Worm (Caenorhabditis elegans) whole organism, late embryonic: Measurements from ENCODE around the gene ZK596.2.

ENCODE experiments used
- C08G9.2 ChIP-seq: sonication (generic microtip); optimal IDR thresholded peaks from 2 replicates; lab custom pipeline; 2016; ENCODE audit warnings: mild to moderate bottlenecking, missing genetic modification characterization, moderate library complexity, missing compliant biosample characterization
- C38D4.7 ChIP-seq: fragments of 200-800 bp; sonication (Bioruptor generic); optimal IDR thresholded peaks from 2 replicates; lab custom pipeline; 2018; ENCODE audit warnings: mild to moderate bottlenecking, missing genetic modification characterization, moderate library complexity, missing compliant biosample characterization
- F13H6.1 ChIP-seq: sonication (generic microtip); optimal IDR thresholded peaks from 2 replicates; lab custom pipeline; 2016; ENCODE audit warnings: missing genetic modification characterization, missing compliant biosample characterization
- K02D7.2 ChIP-seq: sonication (generic microtip); optimal IDR thresholded peaks from 2 replicates; lab custom pipeline; 2017; ENCODE audit warnings: mild to moderate bottlenecking, missing genetic modification characterization, missing compliant biosample characterization
- K09A11.1 ChIP-seq: sonication (generic microtip); optimal IDR thresholded peaks from 2 replicates; lab custom pipeline; 2017; ENCODE audit warnings: antibody characterized with exemption, mild to moderate bottlenecking, missing genetic modification characterization, missing compliant biosample characterization; ENCODE audit not compliant: insufficient read depth
- Y22D7AL.16 ChIP-seq: sonication (generic microtip); optimal IDR thresholded peaks from 2 replicates; lab custom pipeline; 2016; ENCODE audit warnings: missing genetic modification characterization, missing compliant biosample characterization
- ahr-1 ChIP-seq: sonication (generic microtip); optimal IDR thresholded peaks from 2 replicates; lab custom pipeline; 2016; ENCODE audit warnings: missing genetic modification characterization, missing compliant biosample characterization
- ceh-14 ChIP-seq: sonication (generic microtip); optimal IDR thresholded peaks from 2 replicates; lab custom pipeline; 2016; ENCODE audit warnings: missing genotype, missing genetic modification characterization, missing compliant biosample characterization
- ceh-18 ChIP-seq: sonication (generic microtip); optimal IDR thresholded peaks from 2 replicates; lab custom pipeline; 2016; ENCODE audit warnings: missing genetic modification characterization, missing compliant biosample characterization
- ceh-19 ChIP-seq: fragments of 200-800 bp; sonication (Bioruptor generic); optimal IDR thresholded peaks from 2 replicates; lab custom pipeline; 2018; ENCODE audit warnings: mild to moderate bottlenecking, missing genetic modification characterization, missing compliant biosample characterization
- ceh-22 ChIP-seq: sonication (generic microtip); optimal IDR thresholded peaks from 2 replicates; lab custom pipeline; 2017; ENCODE audit warnings: missing biosample characterization, missing genetic modification characterization
- ceh-24 ChIP-seq: sonication (generic microtip); optimal IDR thresholded peaks from 2 replicates; lab custom pipeline; 2016; ENCODE audit warnings: mild to moderate bottlenecking, missing genetic modification characterization, missing compliant biosample characterization
- ceh-30 ChIP-seq: fragments of 150-350 bp; optimal IDR thresholded peaks from 2 replicates; lab custom pipeline; 2014; ENCODE audit warnings: missing biosample characterization, missing genetic modification characterization
- ceh-31 ChIP-seq: sonication (generic microtip); optimal IDR thresholded peaks from 2 replicates; lab custom pipeline; 2016; ENCODE audit warnings: missing genetic modification characterization, missing compliant biosample characterization
- ceh-45 ChIP-seq: fragments of 200-800 bp; sonication (Bioruptor generic); IDR thresholded peaks from 2 replicates; pipeline ENCODE4 v1.3.6; 2022; ENCODE audit warnings: missing genetic modification reagents, missing genetic modification characterization, missing compliant biosample characterization
- ceh-48 ChIP-seq: sonication (generic microtip); optimal IDR thresholded peaks from 2 replicates; lab custom pipeline; 2016; ENCODE audit warnings: missing genetic modification characterization, inconsistent platforms, missing compliant biosample characterization
- ceh-6 ChIP-seq: fragments of 200-800 bp; sonication (Bioruptor generic); optimal IDR thresholded peaks from 2 replicates; lab custom pipeline; 2018; ENCODE audit warnings: mild to moderate bottlenecking, missing genetic modification characterization, missing compliant biosample characterization
- dmd-4 ChIP-seq: sonication (generic microtip); optimal IDR thresholded peaks from 2 replicates; lab custom pipeline; 2016; ENCODE audit warnings: borderline replicate concordance, missing genetic modification characterization, missing compliant biosample characterization
- elt-2 ChIP-seq: sonication (generic microtip); optimal IDR thresholded peaks from 2 replicates; lab custom pipeline; 2016; ENCODE audit warnings: missing genetic modification reagents, missing genetic modification characterization, missing compliant biosample characterization
- eyg-1 ChIP-seq: sonication (generic microtip); optimal IDR thresholded peaks from 2 replicates; lab custom pipeline; 2016; ENCODE audit warnings: missing genotype, missing genetic modification characterization, missing compliant biosample characterization
- fax-1 ChIP-seq: sonication (generic microtip); optimal IDR thresholded peaks from 2 replicates; lab custom pipeline; 2016; ENCODE audit warnings: missing genotype, missing genetic modification characterization, missing compliant biosample characterization
- hlh-13 ChIP-seq: fragments of 200-800 bp; sonication (Bioruptor generic); optimal IDR thresholded peaks from 2 replicates; lab custom pipeline; 2018; ENCODE audit warnings: mild to moderate bottlenecking, missing genetic modification characterization, missing compliant biosample characterization
- hlh-30 ChIP-seq: sonication (generic microtip); optimal IDR thresholded peaks from 2 replicates; lab custom pipeline; 2017; ENCODE audit warnings: antibody characterized with exemption, missing genetic modification characterization, missing compliant biosample characterization; ENCODE audit not compliant: insufficient read depth
- lin-11 ChIP-seq: fragments of 200-800 bp; sonication (Bioruptor generic); optimal IDR thresholded peaks from 2 replicates; lab custom pipeline; 2018; ENCODE audit warnings: mild to moderate bottlenecking, missing genetic modification characterization, missing compliant biosample characterization
- madf-2 ChIP-seq: sonication (generic microtip); optimal IDR thresholded peaks from 2 replicates; lab custom pipeline; 2017; ENCODE audit warnings: missing genetic modification characterization, missing compliant biosample characterization
- mec-3 ChIP-seq: sonication (generic microtip); optimal IDR thresholded peaks from 2 replicates; lab custom pipeline; 2016; ENCODE audit warnings: borderline replicate concordance, missing genetic modification characterization, missing compliant biosample characterization
- nhr-232 ChIP-seq: sonication (generic microtip); optimal IDR thresholded peaks from 2 replicates; lab custom pipeline; 2016; ENCODE audit warnings: missing genetic modification characterization, missing compliant biosample characterization
- npax-4 ChIP-seq: sonication (generic microtip); optimal IDR thresholded peaks from 2 replicates; lab custom pipeline; 2016; ENCODE audit warnings: missing genetic modification characterization, missing compliant biosample characterization
- odd-2 ChIP-seq: sonication (generic microtip); optimal IDR thresholded peaks from 2 replicates; lab custom pipeline; 2017; ENCODE audit warnings: antibody characterized with exemption, mild to moderate bottlenecking, missing genetic modification characterization, missing compliant biosample characterization
- pat-9 ChIP-seq: fragments of 200-800 bp; sonication (Bioruptor generic); optimal IDR thresholded peaks from 2 replicates; lab custom pipeline; 2018; ENCODE audit warnings: mild to moderate bottlenecking, missing genetic modification characterization, moderate library complexity, missing compliant biosample characterization
- pax-1 ChIP-seq: fragments of 150-350 bp; optimal IDR thresholded peaks from 2 replicates; lab custom pipeline; 2014; ENCODE audit warnings: missing biosample characterization, missing genetic modification characterization
- pha-4 ChIP-seq: fragments of 150-350 bp; optimal IDR thresholded peaks from 2 replicates; lab custom pipeline; 2018; ENCODE audit warnings: missing biosample characterization, missing genetic modification reagents, missing genetic modification characterization
- pqm-1 ChIP-seq: sonication (generic microtip); optimal IDR thresholded peaks from 2 replicates; lab custom pipeline; 2016; ENCODE audit warnings: missing genetic modification characterization, missing compliant biosample characterization
- pros-1 ChIP-seq: fragments of 150-350 bp; optimal IDR thresholded peaks from 2 replicates; lab custom pipeline; 2014; ENCODE audit warnings: missing biosample characterization, missing genetic modification reagents, missing genetic modification characterization
- rnt-1 ChIP-seq: sonication (generic microtip); optimal IDR thresholded peaks from 2 replicates; lab custom pipeline; 2016; ENCODE audit warnings: missing genetic modification characterization, missing compliant biosample characterization
- sox-2 ChIP-seq: fragments of 200-800 bp; sonication (Bioruptor generic); IDR thresholded peaks from 2 replicates; pipeline ENCODE4 v1.3.6; 2022; ENCODE audit warnings: missing genetic modification reagents, missing genetic modification characterization, missing compliant biosample characterization
- tbx-7 ChIP-seq: sonication (generic microtip); optimal IDR thresholded peaks from 2 replicates; lab custom pipeline; 2016; ENCODE audit warnings: missing genotype, missing genetic modification characterization, missing compliant biosample characterization
- ttx-3 ChIP-seq: sonication (generic microtip); optimal IDR thresholded peaks from 2 replicates; lab custom pipeline; 2016; ENCODE audit warnings: missing genetic modification reagents, missing genetic modification characterization, missing compliant biosample characterization
- unc-3 ChIP-seq, 2 experiments: fragments of 200-800 bp in 1 of 2; sonication (Bioruptor generic) in 1 of 2; sonication (generic microtip) in 1 of 2; conservative IDR thresholded peaks in 1 of 2; optimal IDR thresholded peaks in 1 of 2; 2 replicates each; pipeline versions ENCODE4 v1.3.6 to Lab custom; 2016 to 2022; ENCODE audit warnings: missing compliant biosample characterization in 2 of 2, missing genetic modification characterization in 2 of 2, missing genetic modification reagents in 1 of 2
- unc-42 ChIP-seq: sonication (generic microtip); optimal IDR thresholded peaks from 2 replicates; lab custom pipeline; 2016; ENCODE audit warnings: missing genotype, missing genetic modification characterization, missing compliant biosample characterization
- ztf-16 ChIP-seq: sonication (generic microtip); optimal IDR thresholded peaks from 2 replicates; lab custom pipeline; 2017; ENCODE audit warnings: missing genetic modification characterization, missing compliant biosample characterization

Gene ZK596.2

DNA sequence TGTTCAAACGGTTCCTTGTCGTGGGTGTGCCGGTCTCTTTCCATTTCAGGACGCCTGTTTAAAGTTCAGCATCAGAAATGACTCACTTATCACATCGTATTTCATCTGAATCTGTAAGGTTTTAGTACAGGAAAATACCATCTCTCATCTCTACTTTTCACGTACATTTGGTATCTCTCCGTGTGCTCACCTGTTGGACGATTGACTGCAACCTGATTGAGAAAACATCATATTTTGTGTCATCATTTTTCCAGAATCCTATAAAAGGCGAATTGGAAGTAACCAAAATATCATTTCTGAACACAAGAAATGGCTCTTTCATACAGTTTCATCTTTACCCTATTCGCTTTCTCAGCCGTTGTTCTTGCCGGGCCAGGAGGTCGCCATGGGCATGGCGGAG lies 9.0 kb downstream of the ZK596.2 start, which contains the start of gene srlf-30:
srlf-30 (plus strand) TSS at position 301 of the 400 bp plus-strand sequence.
- TF ChIP-seq ceh-19 (GFP tag; lab: Kevin White, UChicago): no peak
- no peak for TF ChIP-seq odd-2
- no peak for TF ChIP-seq pha-4 (tag; lab: Kevin White, UChicago)
- TF ChIP-seq ztf-16 (tag; lab: Kevin White, UChicago): no peak
- TF ChIP-seq K09A11.1 (tag; lab: Kevin White, UChicago): no peak
- no peak for TF ChIP-seq nhr-232 (tag; lab: Kevin White, UChicago)
- no peak for TF ChIP-seq pqm-1
- TF ChIP-seq elt-2: no peak
- TF ChIP-seq sox-2: no peak
- no peak for TF ChIP-seq tbx-7 (tag; lab: Kevin White, UChicago)
- TF ChIP-seq ceh-18 (tag; lab: Kevin White, UChicago): no peak
- TF ChIP-seq F13H6.1 (tag; lab: Kevin White, UChicago): no peak

DNA sequence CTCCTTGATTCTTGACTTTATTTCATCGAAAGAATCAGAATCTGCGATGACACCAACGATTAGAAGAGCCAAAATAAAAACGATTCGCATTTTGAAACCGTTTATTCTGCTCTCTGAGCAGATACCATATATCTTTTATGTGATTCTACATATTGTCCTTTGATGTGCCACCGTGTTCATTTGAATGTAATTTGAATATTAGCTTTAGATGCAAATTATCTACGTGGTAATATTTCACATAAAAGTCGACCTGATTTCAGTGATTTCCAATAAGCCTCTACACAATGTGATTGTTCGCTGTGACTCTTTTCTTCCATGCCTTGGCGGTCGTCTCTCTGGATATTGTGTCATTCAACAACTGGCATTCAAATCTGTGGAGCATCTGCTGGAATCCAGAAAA lies 10.0 kb downstream of the ZK596.2 start, which contains the start of the genes F13E9.9 and F13E9.19:
F13E9.9 (minus strand) TSS at position 101 of the 400 bp plus-strand sequence.
F13E9.19 (plus strand) TSS at position 316 of the 400 bp plus-strand sequence.
- TF ChIP-seq K02D7.2 (tag; lab: Kevin White, UChicago) (no peak), unc-42 (tag; lab: Kevin White, UChicago) (no peak), eyg-1 (tag; lab: Kevin White, UChicago) (no peak), ceh-48 (tag; lab: Kevin White, UChicago) (no peak), hlh-30 (tag; lab: Kevin White, UChicago) (no peak), unc-3 (GFP tag; conservative IDR thresholded peaks at IDR 0.05; lab: Robert Waterston, UW) (no peak), unc-3 (tag; optimal IDR thresholded peaks at IDR 0.05; lab: Kevin White, UChicago) (no peak), ceh-6 (no peak), ceh-24 (tag; lab: Kevin White, UChicago) (no peak), madf-2 (tag; lab: Kevin White, UChicago) (no peak), C38D4.7 (GFP tag; lab: Kevin White, UChicago) (no peak), C08G9.2 (tag; lab: Kevin White, UChicago) (no peak), mec-3 (tag; lab: Kevin White, UChicago) (no peak)

DNA sequence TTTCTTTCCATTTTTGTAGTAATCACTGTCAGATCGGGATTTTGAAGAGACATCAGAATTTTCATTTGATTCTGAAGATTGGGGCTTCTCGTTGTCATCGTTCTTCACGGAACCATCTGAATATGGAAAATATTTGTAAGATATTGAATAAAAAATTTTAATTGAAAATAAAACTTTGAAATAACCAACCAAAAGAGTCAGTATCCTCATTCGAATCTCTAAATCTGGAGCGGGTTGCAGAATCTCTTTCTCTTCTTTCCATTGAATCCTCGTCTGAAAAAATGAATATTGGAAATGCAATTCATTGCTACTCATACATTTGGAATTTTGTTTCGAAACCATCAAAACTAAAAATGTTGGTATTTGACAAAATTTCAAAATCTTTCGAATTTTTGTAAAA lies 10.9 kb downstream of the ZK596.2 start:
- TF ChIP-seq pat-9 (tag; lab: Kevin White, UChicago) (no peak), hlh-13 (GFP tag; lab: Kevin White, UChicago) (no peak), ahr-1 (tag; lab: Kevin White, UChicago) (no peak), pax-1 (tag; lab: Kevin White, UChicago) (no peak), rnt-1 (tag; lab: Kevin White, UChicago) (no peak), hlh-30 (tag; lab: Kevin White, UChicago) (no peak), pqm-1 (no peak), ceh-31 (no peak), ceh-30 (tag; lab: Kevin White, UChicago) (no peak), Y22D7AL.16 (no peak)

DNA sequence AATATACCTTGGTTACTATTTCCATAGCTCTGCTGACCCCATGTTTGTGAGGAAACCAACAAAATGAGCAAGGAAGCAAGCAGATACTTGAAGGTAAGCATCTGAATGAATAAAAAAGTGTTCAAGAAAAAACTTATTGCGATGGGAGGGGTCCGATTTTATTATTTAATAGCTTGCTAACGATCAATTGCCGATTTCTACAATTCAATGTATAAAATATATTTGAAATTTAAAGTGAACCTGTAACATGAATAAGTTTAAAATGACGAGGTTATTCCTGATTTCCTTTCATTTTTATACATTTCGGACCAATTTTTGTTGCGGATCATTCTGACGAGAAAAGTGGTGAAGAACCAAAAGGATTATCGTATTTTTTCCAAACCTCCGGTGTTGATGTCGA lies 12.6 kb downstream of the ZK596.2 start, which contains the start of gene srlf-13:
srlf-13 (minus strand) TSS at position 101 of the 400 bp plus-strand sequence.
- TF ChIP-seq ceh-22 (tag; lab: Kevin White, UChicago) (no peak), hlh-13 (GFP tag; lab: Kevin White, UChicago) (no peak), ceh-14 (tag; lab: Kevin White, UChicago) (no peak), dmd-4 (no peak), npax-4 (tag; lab: Kevin White, UChicago) (no peak), ttx-3 (tag; lab: Kevin White, UChicago) (no peak), pros-1 (no peak), fax-1 (tag; lab: Kevin White, UChicago) (no peak), lin-11 (tag; lab: Kevin White, UChicago) (no peak), ceh-45 (GFP tag; lab: Robert Waterston, UW) (no peak)
